Fruit fly (Drosophila melanogaster): ENCODE results near the gene CG14893.

The CG14893 gene

dm6 chr3R:16611240-16611639, 9.3 kb upstream of the CG14893 start:
- no peak for TF ChIP-seq Pif1B (GFP tag; optimal IDR thresholded peaks at IDR 0.05)
- TF ChIP-seq gl (tag; optimal IDR thresholded peaks at IDR 0.05): no peak
- no peak for TF ChIP-seq CG17806 (tag; optimal IDR thresholded peaks at IDR 0.05)
- TF ChIP-seq Ets98B (GFP tag; IDR thresholded peaks at IDR 0.05): no peak
- TF ChIP-seq CG12605 (GFP tag; IDR thresholded peaks at IDR 0.05): no peak
- TF ChIP-seq CG10348 (GFP tag; IDR thresholded peaks at IDR 0.05): no peak
- no peak for TF ChIP-seq CG8159 (tag; optimal IDR thresholded peaks at IDR 0.05)
- TF ChIP-seq CG8301 (tag; optimal IDR thresholded peaks at IDR 0.05): no peak
- no peak for TF ChIP-seq EcR (GFP tag; optimal IDR thresholded peaks at IDR 0.05)
- no peak for TF ChIP-seq CG15710 (tag; optimal IDR thresholded peaks at IDR 0.05)

- no peak for TF ChIP-seq Pif1A (GFP tag; optimal IDR thresholded peaks at IDR 0.05)
- TF ChIP-seq CG8159 (tag; optimal IDR thresholded peaks at IDR 0.05): no peak
- TF ChIP-seq Pif1B (GFP tag; optimal IDR thresholded peaks at IDR 0.05): no peak
- TF ChIP-seq CG15710 (tag; optimal IDR thresholded peaks at IDR 0.05): no peak
- TF ChIP-seq CG12605 (GFP tag; IDR thresholded peaks at IDR 0.05): no peak
- no peak for TF ChIP-seq fd96Ca (GFP tag; IDR thresholded peaks at IDR 0.05)
- no peak for TF ChIP-seq D1 (tag; optimal IDR thresholded peaks at IDR 0.05)
- no peak for TF ChIP-seq CG4496 (GFP tag; IDR thresholded peaks at IDR 0.05)
- TF ChIP-seq Snoo (tag; optimal IDR thresholded peaks at IDR 0.05): no peak
- TF ChIP-seq rn (GFP tag; IDR thresholded peaks at IDR 0.05): no peak
- TF ChIP-seq CG34367 (tag; optimal IDR thresholded peaks at IDR 0.05): no peak
- TF ChIP-seq CG14655 (GFP tag; optimal IDR thresholded peaks at IDR 0.05): no peak
- no peak for TF ChIP-seq CG9948 (tag; optimal IDR thresholded peaks at IDR 0.05)
These were observed 7.3 kb upstream of the CG14893 start, which contains the start of gene CG12783 for dm6 chr3R:16613300-16613699. Gene CG12783 (minus strand): TSS chr3R:16613400.

- TF ChIP-seq CG9948 (tag; optimal IDR thresholded peaks at IDR 0.05) (no peak), D1 (tag; optimal IDR thresholded peaks at IDR 0.05) (peak; percentile 78)
These were observed 6.3 kb upstream of the CG14893 start, which contains the start of gene CG10340 for dm6 chr3R:16614241-16614640. Gene CG10340 (minus strand): TSS chr3R:16614391.

dm6 chr3R:16615009-16615408, 5.6 kb upstream of the CG14893 start, which contains the start of gene CG17562:
Gene CG17562 (plus strand): TSS chr3R:16615309.
- TF ChIP-seq fd96Ca (GFP tag; IDR thresholded peaks at IDR 0.05): no peak
- TF ChIP-seq EcR (GFP tag; optimal IDR thresholded peaks at IDR 0.05): no peak
- no peak for TF ChIP-seq Pif1B (GFP tag; optimal IDR thresholded peaks at IDR 0.05)
- TF ChIP-seq CG13204 (GFP tag; optimal IDR thresholded peaks at IDR 0.05): no peak
- no peak for TF ChIP-seq CG9948 (tag; optimal IDR thresholded peaks at IDR 0.05)
- no peak for TF ChIP-seq CG14655 (GFP tag; optimal IDR thresholded peaks at IDR 0.05)
- TF ChIP-seq CG4496 (GFP tag; IDR thresholded peaks at IDR 0.05): no peak
- no peak for TF ChIP-seq gl (tag; optimal IDR thresholded peaks at IDR 0.05)
- no peak for TF ChIP-seq CG8301 (tag; optimal IDR thresholded peaks at IDR 0.05)
- no peak for TF ChIP-seq CG10348 (GFP tag; IDR thresholded peaks at IDR 0.05)
- TF ChIP-seq Snoo (tag; optimal IDR thresholded peaks at IDR 0.05): no peak
- no peak for TF ChIP-seq Pif1A (GFP tag; optimal IDR thresholded peaks at IDR 0.05)
- TF ChIP-seq Ets98B (GFP tag; IDR thresholded peaks at IDR 0.05): no peak
- no peak for TF ChIP-seq rn (GFP tag; IDR thresholded peaks at IDR 0.05)
- no peak for TF ChIP-seq CG8159 (tag; optimal IDR thresholded peaks at IDR 0.05)
- TF ChIP-seq CG17806 (tag; optimal IDR thresholded peaks at IDR 0.05): no peak
- TF ChIP-seq CG12605 (GFP tag; IDR thresholded peaks at IDR 0.05): no peak
- no peak for TF ChIP-seq CG15710 (tag; optimal IDR thresholded peaks at IDR 0.05)
- TF ChIP-seq D1 (tag; optimal IDR thresholded peaks at IDR 0.05): no peak
- TF ChIP-seq CG32121 (GFP tag; IDR thresholded peaks at IDR 0.05): no peak

dm6 chr3R:16617650-16618049, 2.9 kb upstream of the CG14893 start, which contains the start of gene CG17560:
Gene CG17560 (plus strand): TSS chr3R:16617950.
- no peak for TF ChIP-seq Pif1B (GFP tag; optimal IDR thresholded peaks at IDR 0.05)
- TF ChIP-seq CG34367 (tag; optimal IDR thresholded peaks at IDR 0.05): no peak
- TF ChIP-seq EcR (GFP tag; optimal IDR thresholded peaks at IDR 0.05): no peak
- TF ChIP-seq Ets98B (GFP tag; IDR thresholded peaks at IDR 0.05): no peak
- TF ChIP-seq Snoo (tag; optimal IDR thresholded peaks at IDR 0.05): no peak
- TF ChIP-seq CG17806 (tag; optimal IDR thresholded peaks at IDR 0.05): no peak
- no peak for TF ChIP-seq CG10348 (GFP tag; IDR thresholded peaks at IDR 0.05)
- no peak for TF ChIP-seq CG12605 (GFP tag; IDR thresholded peaks at IDR 0.05)
- no peak for TF ChIP-seq CG15710 (tag; optimal IDR thresholded peaks at IDR 0.05)
- no peak for TF ChIP-seq D1 (tag; optimal IDR thresholded peaks at IDR 0.05)
- no peak for TF ChIP-seq CG9948 (tag; optimal IDR thresholded peaks at IDR 0.05)
- no peak for TF ChIP-seq rn (GFP tag; IDR thresholded peaks at IDR 0.05)
- TF ChIP-seq CG8301 (tag; optimal IDR thresholded peaks at IDR 0.05): no peak
- TF ChIP-seq Pif1A (GFP tag; optimal IDR thresholded peaks at IDR 0.05): no peak
- TF ChIP-seq CG13204 (GFP tag; optimal IDR thresholded peaks at IDR 0.05): no peak
- no peak for TF ChIP-seq CG32121 (GFP tag; IDR thresholded peaks at IDR 0.05)
- no peak for TF ChIP-seq gl (tag; optimal IDR thresholded peaks at IDR 0.05)

- TF ChIP-seq Ets98B (GFP tag; IDR thresholded peaks at IDR 0.05) (no peak), CG15710 (tag; optimal IDR thresholded peaks at IDR 0.05) (no peak), CG4496 (GFP tag; IDR thresholded peaks at IDR 0.05) (no peak), CG8301 (tag; optimal IDR thresholded peaks at IDR 0.05) (no peak), CG12605 (GFP tag; IDR thresholded peaks at IDR 0.05) (no peak), Pif1A (GFP tag; optimal IDR thresholded peaks at IDR 0.05) (no peak), CG32121 (GFP tag; IDR thresholded peaks at IDR 0.05) (no peak), CG13204 (GFP tag; optimal IDR thresholded peaks at IDR 0.05) (no peak), CG14655 (GFP tag; optimal IDR thresholded peaks at IDR 0.05) (no peak), gl (tag; optimal IDR thresholded peaks at IDR 0.05) (no peak), Snoo (tag; optimal IDR thresholded peaks at IDR 0.05) (no peak), EcR (GFP tag; optimal IDR thresholded peaks at IDR 0.05) (no peak), Pif1B (GFP tag; optimal IDR thresholded peaks at IDR 0.05) (no peak), fd96Ca (GFP tag; IDR thresholded peaks at IDR 0.05) (no peak), D1 (tag; optimal IDR thresholded peaks at IDR 0.05) (no peak), CG9948 (tag; optimal IDR thresholded peaks at IDR 0.05) (no peak)
These were observed 3.8 kb downstream of the CG14893 start, which contains the start of gene Ccdc114 for dm6 chr3R:16624371-16624749. Gene Ccdc114 (minus strand): TSS chr3R:16624717.

Measured in whole organism, pupa.